Worm (Caenorhabditis elegans) whole organism, young adult: Measurements from ENCODE around the gene M6.4.

Source experiments
- B0336.3 ChIP-seq: fragments of 200-800 bp; sonication (Bioruptor generic); IDR thresholded peaks from 2 replicates; pipeline ENCODE4 v1.3.6; 2022; ENCODE audit warnings: missing genetic modification characterization, missing compliant biosample characterization
- F37B4.10 ChIP-seq: fragments of 200-800 bp; sonication (Bioruptor generic); IDR thresholded peaks from 2 replicates; pipeline ENCODE4 v1.3.6; 2022; ENCODE audit warnings: missing genetic modification characterization, missing compliant biosample characterization
- F57A8.1 ChIP-seq: fragments of 200-800 bp; sonication (Bioruptor generic); optimal IDR thresholded peaks from 2 replicates; lab custom pipeline; 2018; ENCODE audit warnings: mild to moderate bottlenecking, missing genetic modification characterization, moderate library complexity, missing compliant biosample characterization
- K11D2.4 ChIP-seq: fragments of 200-800 bp; sonication (Bioruptor generic); IDR thresholded peaks from 2 replicates; pipeline ENCODE4 v1.3.6; 2022; ENCODE audit warnings: missing genetic modification reagents, missing genetic modification characterization, missing compliant biosample characterization
- ama-1 ChIP-seq, 3 experiments: fragments of 150-350 bp in 1 of 3; sonication (generic microtip) in 2 of 3; optimal IDR thresholded peaks; 2 replicates each; lab custom pipeline; 2014 to 2018; ENCODE audit warnings: missing biosample characterization in 2 of 3, missing genetic modification characterization in 2 of 3, missing genetic modification reagents in 2 of 3
- attf-3 ChIP-seq: fragments of 200-800 bp; sonication (Bioruptor generic); conservative IDR thresholded peaks from 2 replicates; pipeline ENCODE4 v1.3.6; 2022; ENCODE audit warnings: missing genetic modification reagents, missing genetic modification characterization, missing compliant biosample characterization
- attf-6 ChIP-seq: fragments of 200-800 bp; sonication (Bioruptor generic); IDR thresholded peaks from 2 replicates; pipeline ENCODE4 v1.3.6; 2022; ENCODE audit warnings: missing genetic modification reagents, missing genetic modification characterization, missing compliant biosample characterization
- ceh-58 ChIP-seq: fragments of 200-800 bp; sonication (Bioruptor generic); IDR thresholded peaks from 2 replicates; pipeline ENCODE4 v1.3.6; 2022; ENCODE audit warnings: missing genetic modification characterization, missing compliant biosample characterization
- ceh-91 ChIP-seq: fragments of 200-800 bp; sonication (Bioruptor generic); IDR thresholded peaks from 2 replicates; pipeline ENCODE4 v1.3.6; 2022; ENCODE audit warnings: missing genetic modification reagents, missing genetic modification characterization, missing compliant biosample characterization
- ets-4 ChIP-seq: fragments of 200-800 bp; sonication (Bioruptor generic); optimal IDR thresholded peaks from 2 replicates; lab custom pipeline; 2018; ENCODE audit warnings: mild to moderate bottlenecking, missing genetic modification characterization, missing compliant biosample characterization
- hrde-1 ChIP-seq: sonication (generic microtip); optimal IDR thresholded peaks from 2 replicates; lab custom pipeline; 2016; ENCODE audit warnings: missing genetic modification characterization, mild to moderate bottlenecking, missing compliant biosample characterization, moderate library complexity, missing genotype, missing genetic modification reagents, borderline replicate concordance
- lin-54 ChIP-seq: fragments of 200-800 bp; sonication (Bioruptor generic); optimal IDR thresholded peaks from 2 replicates; lab custom pipeline; 2018; ENCODE audit warnings: mild to moderate bottlenecking, missing genetic modification characterization, missing compliant biosample characterization
- lsy-27 ChIP-seq: sonication (generic microtip); optimal IDR thresholded peaks from 2 replicates; lab custom pipeline; 2017; ENCODE audit warnings: missing genetic modification characterization, mild to moderate bottlenecking, missing compliant biosample characterization, antibody characterized with exemption, missing genotype, borderline replicate concordance; ENCODE audit not compliant: insufficient read depth
- madf-8 ChIP-seq: fragments of 200-800 bp; sonication (Bioruptor generic); conservative IDR thresholded peaks from 2 replicates; pipeline ENCODE4 v1.3.6; 2022; ENCODE audit warnings: missing genetic modification reagents, missing genetic modification characterization, missing compliant biosample characterization
- mes-4 ChIP-seq: sonication (generic microtip); optimal IDR thresholded peaks from 2 replicates; lab custom pipeline; 2016; ENCODE audit warnings: missing genotype, missing genetic modification characterization, missing compliant biosample characterization
- nhr-27 ChIP-seq: fragments of 200-800 bp; sonication (Bioruptor generic); optimal IDR thresholded peaks from 2 replicates; lab custom pipeline; 2018; ENCODE audit warnings: mild to moderate bottlenecking, missing genetic modification characterization, moderate library complexity, missing compliant biosample characterization
- sea-2 ChIP-seq: fragments of 200-800 bp; sonication (Bioruptor generic); IDR thresholded peaks from 2 replicates; pipeline ENCODE4 v1.3.6; 2022; ENCODE audit warnings: missing genetic modification characterization, missing compliant biosample characterization
- snpc-4 ChIP-seq, 5 experiments: fragments of 150-350 bp in 1 of 5; sonication (generic microtip) in 4 of 5; optimal IDR thresholded peaks; 2 replicates each; lab custom pipeline; 2014 to 2018; ENCODE audit warnings: missing genetic modification characterization in 5 of 5, missing biosample characterization in 3 of 5, antibody characterized with exemption in 2 of 5, mild to moderate bottlenecking in 2 of 5, missing compliant biosample characterization in 2 of 5, missing genotype in 2 of 5, moderate library complexity in 2 of 5, missing genetic modification reagents in 1 of 5
- tlf-1 ChIP-seq: fragments of 200-800 bp; sonication (Bioruptor generic); optimal IDR thresholded peaks from 2 replicates; lab custom pipeline; 2018; ENCODE audit warnings: mild to moderate bottlenecking, missing genetic modification characterization, missing compliant biosample characterization

The M6.4 gene

DNA sequence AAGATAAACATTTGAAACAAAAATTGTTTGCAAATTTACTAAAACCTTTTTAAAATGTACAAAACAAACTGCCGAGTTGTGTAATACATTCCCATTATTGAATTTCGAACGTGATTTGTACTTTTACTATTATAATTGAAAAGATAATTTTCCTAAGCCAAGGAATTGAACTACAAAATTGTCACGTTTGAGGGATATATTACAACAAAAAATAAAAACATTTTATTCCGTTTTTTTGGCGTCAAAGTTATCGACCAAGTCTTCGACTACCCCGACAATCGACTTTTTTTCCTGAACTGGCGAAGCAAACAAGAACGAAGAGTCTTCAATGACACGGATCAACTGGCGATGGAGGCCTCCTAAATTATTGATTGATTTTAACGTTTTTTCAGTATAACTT, 51.9 kb downstream of the M6.4 start, which contains the start of gene T19D7.7:
Gene T19D7.7 (minus strand): TSS at position 101 of the 400 bp plus-strand sequence.
- TF ChIP-seq lin-54 (GFP tag; lab: Kevin White, UChicago): no peak
- TF ChIP-seq nhr-27: no peak
- TF ChIP-seq attf-6 (GFP tag; lab: Robert Waterston, UW): no peak
- TF ChIP-seq tlf-1 (GFP tag; lab: Kevin White, UChicago): no peak
- no peak for TF ChIP-seq hrde-1 (tag; lab: Kevin White, UChicago)
- TF ChIP-seq ama-1 (optimal IDR thresholded peaks at IDR 0.05; lab: Kevin White, UChicago): no peak
- no peak for TF ChIP-seq ama-1 (GFP tag; optimal IDR thresholded peaks at IDR 0.05; lab: Kevin White, UChicago)
- no peak for TF ChIP-seq ets-4 (GFP tag; lab: Kevin White, UChicago)
- no peak for TF ChIP-seq madf-8
- no peak for TF ChIP-seq sea-2 (GFP tag; lab: Robert Waterston, UW)
- no peak for TF ChIP-seq mes-4 (tag; lab: Kevin White, UChicago)
- no peak for TF ChIP-seq ceh-58
- TF ChIP-seq ceh-91: no peak
- TF ChIP-seq F37B4.10 (GFP tag; lab: Robert Waterston, UW): no peak
- no peak for TF ChIP-seq F57A8.1 (GFP tag; lab: Kevin White, UChicago)
- TF ChIP-seq K11D2.4 (GFP tag; lab: Robert Waterston, UW): no peak

DNA sequence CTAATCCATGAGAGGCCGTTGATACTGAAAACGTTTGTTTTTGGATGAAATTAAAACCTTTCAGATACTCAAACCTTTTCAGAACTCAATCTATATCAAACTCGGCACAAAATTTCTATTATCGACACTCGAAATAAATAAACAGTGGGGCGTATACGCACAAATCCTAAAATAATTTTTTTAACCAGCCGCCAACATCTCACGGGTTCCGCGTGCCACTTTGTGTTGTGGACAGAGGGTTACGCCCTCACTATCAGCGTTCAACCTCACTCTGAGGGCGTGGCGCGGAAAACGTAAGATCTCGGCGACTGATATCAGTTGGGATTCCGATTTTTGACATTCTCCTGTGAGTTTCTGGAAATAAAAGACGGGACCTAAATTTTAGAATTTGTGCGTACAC, 52.4 kb downstream of the M6.4 start:
- TF ChIP-seq snpc-4 (GFP tag; optimal IDR thresholded peaks at IDR 0.05; lab: Kevin White, UChicago) (peak; percentile 33), snpc-4 (tag; optimal IDR thresholded peaks at IDR 0.05; lab: Kevin White, UChicago) (peak in 3 of 4 experiments; percentile 26 to 87 (median 83)), B0336.3 (GFP tag; lab: Robert Waterston, UW) (no peak), lsy-27 (tag; lab: Kevin White, UChicago) (no peak), attf-3 (GFP tag; lab: Robert Waterston, UW) (no peak)
